Worm (Caenorhabditis elegans): ENCODE results near the gene lgg-1.

The lgg-1 gene

DNA sequence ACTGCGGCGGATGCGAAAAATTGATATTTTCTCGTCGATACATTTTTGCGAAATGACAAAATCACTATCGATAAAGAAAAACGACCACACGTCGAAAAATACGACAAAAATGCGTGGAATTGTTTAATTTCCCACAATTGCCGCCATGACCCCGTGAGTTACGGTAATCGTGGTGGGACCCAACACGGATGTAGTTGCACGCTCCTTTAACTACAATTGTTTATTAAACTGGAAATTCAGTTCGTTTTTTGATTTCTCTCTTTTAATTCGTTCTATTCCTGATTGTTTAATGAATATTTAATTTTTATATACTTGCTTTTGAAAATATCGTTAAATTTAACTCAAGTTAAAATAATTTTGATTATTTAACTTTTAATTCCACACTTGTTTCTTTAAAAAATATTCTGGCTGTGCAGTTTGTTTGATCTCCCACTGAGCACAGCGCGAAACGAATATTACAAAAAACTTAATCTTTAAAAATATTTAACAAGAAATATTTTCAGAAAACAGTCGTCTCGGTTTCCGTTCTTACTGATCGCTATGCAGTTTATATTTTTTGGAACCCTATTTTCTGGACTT is 17.8 kb upstream of the lgg-1 start, which contains the start of the genes ani-2 and clec-88 (continued):
- TF ChIP-seq let-607 (tag; optimal IDR thresholded peaks at IDR 0.05) (no peak), tbx-9 (tag; optimal IDR thresholded peaks at IDR 0.05; ENCODE audit: borderline replicate concordance) (no peak), C17E4.6 (GFP tag; IDR thresholded peaks at IDR 0.05) (no peak), F23B12.7 (tag; optimal IDR thresholded peaks at IDR 0.05; ENCODE audit: insufficient read depth) (peak; percentile 73), cebp-1 (GFP tag; IDR thresholded peaks at IDR 0.05) (no peak), cebp-1 (tag; optimal IDR thresholded peaks at IDR 0.05) (no peak), snpc-3.4 (tag; optimal IDR thresholded peaks at IDR 0.05) (peak; percentile 52), attf-6 (GFP tag; IDR thresholded peaks at IDR 0.05) (no peak), ceh-27 (GFP tag; optimal IDR thresholded peaks at IDR 0.05) (no peak), nhr-27 (tag; optimal IDR thresholded peaks at IDR 0.05) (no peak), C06A6.2 (GFP tag; conservative IDR thresholded peaks at IDR 0.05) (no peak)

DNA sequence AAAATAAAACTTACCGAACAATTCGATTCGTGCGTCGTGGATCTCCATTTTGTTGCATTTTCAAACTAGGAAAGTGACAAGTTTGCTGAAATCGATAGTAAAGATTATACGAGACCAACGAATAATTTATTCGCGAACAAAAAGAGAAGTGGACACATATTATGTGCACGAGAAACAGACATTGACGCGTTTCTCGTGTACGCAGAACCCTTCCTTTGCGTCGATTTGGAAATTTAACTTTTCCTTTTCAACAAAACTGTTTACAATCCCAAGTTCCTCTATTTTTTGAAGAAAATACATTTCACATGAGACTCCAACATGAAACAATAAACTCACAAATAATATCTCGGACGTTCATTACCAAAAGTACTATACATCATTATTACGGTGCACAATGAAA is 13.3 kb upstream of the lgg-1 start, which contains the start of gene K10B2.4:
K10B2.4 (minus strand) TSS at position 138 of the 400 bp plus-strand sequence.
- 0 out of 2 replicates have a peak, but pooled peaks have one; percentile 27 for TF ChIP-seq hmg-1.2 (GFP tag; IDR thresholded peaks at IDR 0.05)
- no peak for TF ChIP-seq B0261.1 (tag; optimal IDR thresholded peaks at IDR 0.05)
- no peak for TF ChIP-seq mes-4 (tag; optimal IDR thresholded peaks at IDR 0.05)
- TF ChIP-seq ztf-18 (tag; optimal IDR thresholded peaks at IDR 0.05) = peak; percentile 92
- peak; percentile 12 for TF ChIP-seq akir-1 (GFP tag; optimal IDR thresholded peaks at IDR 0.05)
- peak; percentile 41; the same call in 1 of the 2 replicates for TF ChIP-seq D2030.7 (GFP tag; IDR thresholded peaks at IDR 0.05)
- 0 out of 2 replicates have a peak, but pooled peaks have one; percentile 35 for TF ChIP-seq hsf-1 (GFP tag; IDR thresholded peaks at IDR 0.05)
- peak; percentile 36; the same call in 1 of the 2 replicates for TF ChIP-seq B0336.3 (GFP tag; IDR thresholded peaks at IDR 0.05)
- TF ChIP-seq F49E8.2 (tag; optimal IDR thresholded peaks at IDR 0.05; ENCODE audit: insufficient read depth) = peak; percentile 43
- TF ChIP-seq hrde-1 (tag; optimal IDR thresholded peaks at IDR 0.05; ENCODE audit: borderline replicate concordance) = peak; percentile 53
- peak; percentile 64 for TF ChIP-seq dox-1 (GFP tag; IDR thresholded peaks at IDR 0.05)
- peak; percentile 50 for TF ChIP-seq madf-6 (GFP tag; IDR thresholded peaks at IDR 0.05)
- TF ChIP-seq madf-3 (GFP tag; IDR thresholded peaks at IDR 0.05) = peak; percentile 74; the same call in 1 of the 2 replicates
- TF ChIP-seq attf-5 (GFP tag; optimal IDR thresholded peaks at IDR 0.05) = peak; percentile 72
- TF ChIP-seq T26A5.8 (tag; optimal IDR thresholded peaks at IDR 0.05) = no peak
- peak; percentile 34; the same call in 1 of the 2 replicates for TF ChIP-seq ceh-100 (GFP tag; IDR thresholded peaks at IDR 0.05)
- TF ChIP-seq tbp1 (GFP tag; optimal IDR thresholded peaks at IDR 0.05) = peak; percentile 11
- TF ChIP-seq let-607 (tag; optimal IDR thresholded peaks at IDR 0.05) = peak in 1 of 2 experiments; percentile 5
- no peak for TF ChIP-seq unc-130 (GFP tag; optimal IDR thresholded peaks at IDR 0.05)
- TF ChIP-seq lag-1 (GFP tag; IDR thresholded peaks at IDR 0.05) = no peak
- TF ChIP-seq snpc-3.4 (tag; optimal IDR thresholded peaks at IDR 0.05) = no peak
- TF ChIP-seq attf-3 (GFP tag; conservative IDR thresholded peaks at IDR 0.05) = no peak
- no peak for TF ChIP-seq Y56A3A.18 (GFP tag; IDR thresholded peaks at IDR 0.05)
- TF ChIP-seq Y67H2A.10 (GFP tag; conservative IDR thresholded peaks at IDR 0.05) = 0 out of 2 replicates have a peak, but pooled peaks have one; percentile 21
- TF ChIP-seq mcd-1 (GFP tag; IDR thresholded peaks at IDR 0.05) = peak; percentile 59; the same call in 1 of the 2 replicates
- peak; percentile 56 for TF ChIP-seq B0035.1 (tag; optimal IDR thresholded peaks at IDR 0.05)
- peak; percentile 62 for TF ChIP-seq lin-54 (GFP tag; optimal IDR thresholded peaks at IDR 0.05)
- peak; percentile 43; the same call in 1 of the 2 replicates for TF ChIP-seq rcor-1 (GFP tag; IDR thresholded peaks at IDR 0.05)
- peak; percentile 47 for TF ChIP-seq lin-40 (tag; optimal IDR thresholded peaks at IDR 0.05)
- TF ChIP-seq let-526 (GFP tag; IDR thresholded peaks at IDR 0.05) = peak; percentile 22; the same call in 1 of the 2 replicates
- no peak for TF ChIP-seq ama-1 (optimal IDR thresholded peaks at IDR 0.05)
- peak in 1 of 2 experiments; percentile 38 for TF ChIP-seq ama-1 (GFP tag; optimal IDR thresholded peaks at IDR 0.05)
- no peak for TF ChIP-seq ceh-58 (GFP tag; IDR thresholded peaks at IDR 0.05)
- no peak for TF ChIP-seq T07F8.4 (tag; optimal IDR thresholded peaks at IDR 0.05)
- TF ChIP-seq ceh-27 (GFP tag; optimal IDR thresholded peaks at IDR 0.05) = peak; percentile 32
- TF ChIP-seq pha-4 (tag; optimal IDR thresholded peaks at IDR 0.05) = no peak
- peak in 1 of 3 experiments; percentile 47 for TF ChIP-seq lin-35 (GFP tag; optimal IDR thresholded peaks at IDR 0.05)

All from whole organism, young adult.